Fruit fly (Drosophila melanogaster) whole organism, embryonic: ENCODE measurements around the gene Nckx30C.
A peak's percentile ranks its signal among the peaks of the same experiment; 100 is the strongest.

Experiments
- Bgb ChIP-seq: fragments of 200-800 bp; sonication (Bioruptor generic); IDR thresholded peaks from 2 replicates; pipeline ENCODE4 v1.3.6; 2022; ENCODE audit warnings: missing biosample characterization, missing genetic modification characterization; ENCODE audit not compliant: partially characterized antibody
- CG12769 ChIP-seq: fragments of 200-800 bp; sonication (Bioruptor generic); optimal IDR thresholded peaks from 2 replicates; lab custom pipeline; 2019; ENCODE audit warnings: missing biosample characterization, mild to moderate bottlenecking, missing genetic modification characterization, moderate library complexity
- CG13296 ChIP-seq: fragments of 200-800 bp; sonication (Bioruptor generic); optimal IDR thresholded peaks from 3 replicates; lab custom pipeline; 2018; ENCODE audit warnings: missing biosample characterization, mild to moderate bottlenecking, missing genetic modification characterization
- CG13775 ChIP-seq: fragments of 200-800 bp; sonication (Bioruptor generic); optimal IDR thresholded peaks from 3 replicates; lab custom pipeline; 2017; ENCODE audit warnings: missing biosample characterization, mild to moderate bottlenecking, missing genetic modification characterization
- CG1529 ChIP-seq: fragments of 200-800 bp; sonication (Bioruptor generic); optimal IDR thresholded peaks from 3 replicates; lab custom pipeline; 2018; ENCODE audit warnings: missing biosample characterization, missing genetic modification characterization
- CG1832 ChIP-seq: fragments of 200-800 bp; sonication (Bioruptor generic); optimal IDR thresholded peaks from 2 replicates; lab custom pipeline; 2017; ENCODE audit warnings: missing biosample characterization, mild to moderate bottlenecking, missing genetic modification characterization, inconsistent platforms
- CG18476 ChIP-seq: fragments of 200-800 bp; sonication (Bioruptor generic); optimal IDR thresholded peaks from 2 replicates; lab custom pipeline; 2016; ENCODE audit warnings: missing biosample characterization, mild to moderate bottlenecking, missing genetic modification characterization
- CG18599 ChIP-seq: fragments of 200-800 bp; sonication (Bioruptor generic); optimal IDR thresholded peaks from 3 replicates; lab custom pipeline; 2017; ENCODE audit warnings: missing biosample characterization, missing genetic modification characterization, mild to moderate bottlenecking, moderate library complexity, missing genetic modification reagents
- CG18619 ChIP-seq: fragments of 200-800 bp; sonication (Bioruptor generic); optimal IDR thresholded peaks from 3 replicates; lab custom pipeline; 2017; ENCODE audit warnings: missing biosample characterization, mild to moderate bottlenecking, missing genetic modification characterization
- CG31441 ChIP-seq: fragments of 200-800 bp; sonication (Bioruptor generic); IDR thresholded peaks from 2 replicates; pipeline ENCODE4 v1.3.6; 2022; ENCODE audit warnings: missing biosample characterization, missing genetic modification characterization
- CG33213 ChIP-seq: fragments of 200-800 bp; sonication (Bioruptor generic); optimal IDR thresholded peaks from 3 replicates; lab custom pipeline; 2016; ENCODE audit warnings: missing biosample characterization, missing genetic modification characterization
- CG3847 ChIP-seq: fragments of 200-800 bp; sonication (Bioruptor generic); IDR thresholded peaks from 2 replicates; pipeline ENCODE4 v1.3.6; 2022; ENCODE audit warnings: missing biosample characterization, missing genetic modification characterization
- CG5953 ChIP-seq: fragments of 200-800 bp; sonication (Bioruptor generic); IDR thresholded peaks from 2 replicates; pipeline ENCODE4 v1.3.6; 2022; ENCODE audit warnings: missing biosample characterization, missing genetic modification characterization
- CHES-1-like ChIP-seq: fragments of 200-800 bp; sonication (Bioruptor generic); optimal IDR thresholded peaks from 2 replicates; lab custom pipeline; 2016; ENCODE audit warnings: missing biosample characterization, missing genetic modification characterization
- Dfd ChIP-seq, 2 experiments: fragments of >200 bp; optimal IDR thresholded peaks; 2 replicates each; lab custom pipeline; 2017; ENCODE audit warnings: missing biosample characterization in 2 of 2, missing genetic modification characterization in 2 of 2
- Doc2 ChIP-seq: fragments of 200-800 bp; sonication (Bioruptor generic); IDR thresholded peaks from 2 replicates; pipeline ENCODE4 v1.3.6; 2022; ENCODE audit warnings: missing biosample characterization, missing genetic modification characterization
- E2f1 ChIP-seq: fragments of 200-800 bp; sonication (Bioruptor generic); IDR thresholded peaks from 2 replicates; pipeline ENCODE4 v1.3.6; 2022; ENCODE audit warnings: missing biosample characterization, missing genetic modification characterization
- Fer3 ChIP-seq: fragments of 200-800 bp; sonication (Bioruptor generic); optimal IDR thresholded peaks from 2 replicates; lab custom pipeline; 2018; ENCODE audit warnings: missing biosample characterization, mild to moderate bottlenecking, missing genetic modification characterization, moderate library complexity
- Lpt ChIP-seq: fragments of >200 bp; optimal IDR thresholded peaks from 2 replicates; lab custom pipeline; 2018; ENCODE audit warnings: missing biosample characterization, missing genetic modification characterization
- MBD-R2 ChIP-seq: fragments of 200-800 bp; sonication (Bioruptor generic); IDR thresholded peaks from 2 replicates; pipeline ENCODE4 v1.3.6; 2022; ENCODE audit warnings: missing biosample characterization, missing genetic modification characterization
- Med ChIP-seq: fragments of 200-800 bp; sonication (Bioruptor generic); peaks from one replicate; lab custom pipeline; 2016; ENCODE audit warnings: missing biosample characterization, missing genetic modification characterization, mild to moderate bottlenecking, inconsistent platforms, moderate library complexity
- Meics ChIP-seq: fragments of 200-800 bp; sonication (Bioruptor generic); optimal IDR thresholded peaks from 2 replicates; lab custom pipeline; 2017; ENCODE audit warnings: missing biosample characterization, mild to moderate bottlenecking, missing genetic modification characterization
- Optix ChIP-seq: fragments of 200-800 bp; sonication (Bioruptor generic); IDR thresholded peaks from 3 replicates; pipeline ENCODE4 v1.3.6; 2022; ENCODE audit warnings: missing biosample characterization, missing genetic modification characterization
- PHDP ChIP-seq: fragments of 200-800 bp; sonication (Bioruptor generic); optimal IDR thresholded peaks from 3 replicates; lab custom pipeline; 2018; ENCODE audit warnings: missing biosample characterization, mild to moderate bottlenecking, missing genetic modification characterization, moderate library complexity
- Pdp1 ChIP-seq, 2 experiments: fragments of 200-800 bp; sonication (Bioruptor generic); optimal IDR thresholded peaks; 3 replicates each; lab custom pipeline; 2016; ENCODE audit warnings: missing biosample characterization in 2 of 2, missing genetic modification characterization in 2 of 2, mild to moderate bottlenecking in 1 of 2, moderate library complexity in 1 of 2
- Rfx ChIP-seq: fragments of 200-800 bp; sonication (Bioruptor generic); IDR thresholded peaks from 2 replicates; pipeline ENCODE4 v1.3.6; 2022; ENCODE audit warnings: missing biosample characterization, missing genetic modification characterization
- Usf ChIP-seq: fragments of 200-800 bp; sonication (Bioruptor generic); optimal IDR thresholded peaks from 2 replicates; lab custom pipeline; 2017; ENCODE audit warnings: missing genotype, missing biosample characterization, missing genetic modification characterization
- Vsx1 ChIP-seq: fragments of 200-800 bp; sonication (Bioruptor generic); optimal IDR thresholded peaks from 2 replicates; lab custom pipeline; 2017; ENCODE audit warnings: missing biosample characterization, mild to moderate bottlenecking, missing genetic modification characterization, missing genetic modification reagents
- Xbp1 ChIP-seq: fragments of 200-800 bp; sonication (Bioruptor generic); optimal IDR thresholded peaks from 3 replicates; lab custom pipeline; 2016; ENCODE audit warnings: missing biosample characterization, mild to moderate bottlenecking, missing genetic modification characterization
- ase ChIP-seq: fragments of 200-800 bp; sonication (Bioruptor generic); IDR thresholded peaks from 3 replicates; pipeline ENCODE4 v1.3.6; 2022; ENCODE audit warnings: missing biosample characterization, missing genetic modification characterization
- bowl ChIP-seq: fragments of 200-800 bp; sonication (Bioruptor generic); IDR thresholded peaks from 2 replicates; pipeline ENCODE4 v1.3.6; 2022; ENCODE audit warnings: missing biosample characterization, missing genetic modification characterization
- crc ChIP-seq: fragments of 200-800 bp; sonication (Bioruptor generic); optimal IDR thresholded peaks from 2 replicates; lab custom pipeline; 2016; ENCODE audit warnings: missing biosample characterization, missing genetic modification characterization
- croc ChIP-seq: fragments of 200-800 bp; sonication (Bioruptor generic); conservative IDR thresholded peaks from 3 replicates; pipeline ENCODE4 v1.3.6; 2022; ENCODE audit warnings: missing biosample characterization, missing genetic modification characterization
- crol ChIP-seq: fragments of 200-800 bp; sonication (Bioruptor generic); IDR thresholded peaks from 2 replicates; pipeline ENCODE4 v1.3.6; 2022; ENCODE audit warnings: missing biosample characterization, missing genetic modification characterization
- cwo ChIP-seq: fragments of 200-800 bp; sonication (Bioruptor generic); optimal IDR thresholded peaks from 3 replicates; lab custom pipeline; 2017; ENCODE audit warnings: missing biosample characterization, missing genetic modification characterization, mild to moderate bottlenecking, moderate library complexity, missing genetic modification reagents
- dysf ChIP-seq: fragments of 200-800 bp; sonication (Bioruptor generic); IDR thresholded peaks from 3 replicates; pipeline ENCODE4 v1.3.6; 2022; ENCODE audit warnings: missing biosample characterization, missing genetic modification characterization
- gt ChIP-seq: fragments of 200-800 bp; sonication (Bioruptor generic); IDR thresholded peaks from 2 replicates; pipeline ENCODE4 v1.3.6; 2022; ENCODE audit warnings: missing biosample characterization, missing genetic modification characterization
- hb ChIP-seq: fragments of 200-800 bp; sonication (Bioruptor generic); IDR thresholded peaks from 3 replicates; pipeline ENCODE4 v1.3.6; 2022; ENCODE audit warnings: missing biosample characterization, missing genetic modification characterization; ENCODE audit not compliant: partially characterized antibody
- kay ChIP-seq: fragments of 200-800 bp; sonication (Bioruptor generic); optimal IDR thresholded peaks from 2 replicates; lab custom pipeline; 2016; ENCODE audit warnings: missing biosample characterization, missing genetic modification characterization
- klu ChIP-seq: fragments of 200-800 bp; sonication (Bioruptor generic); IDR thresholded peaks from 2 replicates; pipeline ENCODE4 v1.3.6; 2022; ENCODE audit warnings: missing biosample characterization, missing genetic modification characterization
- kni ChIP-seq: fragments of 200-800 bp; sonication (Bioruptor generic); optimal IDR thresholded peaks from 3 replicates; lab custom pipeline; 2017; ENCODE audit warnings: mild to moderate bottlenecking, missing biosample characterization, missing genetic modification reagents, missing genetic modification characterization
- lab ChIP-seq: fragments of 200-800 bp; sonication (Bioruptor generic); optimal IDR thresholded peaks from 3 replicates; lab custom pipeline; 2017; ENCODE audit warnings: missing biosample characterization, missing genetic modification characterization, mild to moderate bottlenecking, moderate library complexity, missing genetic modification reagents
- mirr ChIP-seq: fragments of 200-800 bp; sonication (Bioruptor generic); optimal IDR thresholded peaks from 3 replicates; lab custom pipeline; 2018; ENCODE audit warnings: missing biosample characterization, mild to moderate bottlenecking, missing genetic modification characterization
- peb ChIP-seq: fragments of 200-800 bp; sonication (Bioruptor generic); IDR thresholded peaks from 2 replicates; pipeline ENCODE4 v1.3.6; 2022; ENCODE audit warnings: missing biosample characterization, missing genetic modification characterization
- sna ChIP-seq: fragments of 200-800 bp; sonication (Bioruptor generic); IDR thresholded peaks from 2 replicates; pipeline ENCODE4 v1.3.6; 2022; ENCODE audit warnings: missing biosample characterization, missing genetic modification characterization; ENCODE audit not compliant: partially characterized antibody
- ssp ChIP-seq: fragments of 200-800 bp; sonication (Bioruptor generic); IDR thresholded peaks from 2 replicates; pipeline ENCODE4 v1.3.6; 2022; ENCODE audit warnings: missing biosample characterization, missing genetic modification characterization
- sug ChIP-seq: fragments of 200-800 bp; optimal IDR thresholded peaks from 2 replicates; lab custom pipeline; 2019; ENCODE audit warnings: missing biosample characterization, mild to moderate bottlenecking, missing genetic modification characterization, moderate library complexity
- trem ChIP-seq: fragments of 200-800 bp; optimal IDR thresholded peaks from 3 replicates; lab custom pipeline; 2019; ENCODE audit warnings: missing biosample characterization, mild to moderate bottlenecking, missing genetic modification characterization, moderate library complexity
- vvl ChIP-seq: fragments of 200-800 bp; sonication (Bioruptor generic); IDR thresholded peaks from 2 replicates; pipeline ENCODE4 v1.3.6; 2022; ENCODE audit warnings: missing biosample characterization, missing genetic modification characterization
- zen2 ChIP-seq: fragments of 200-800 bp; sonication (Bioruptor generic); IDR thresholded peaks from 3 replicates; pipeline ENCODE4 v1.3.6; 2022; ENCODE audit warnings: missing biosample characterization, missing genetic modification characterization; ENCODE audit not compliant: partially characterized antibody
- zfh1 ChIP-seq: fragments of 200-800 bp; sonication (Bioruptor generic); IDR thresholded peaks from 3 replicates; pipeline ENCODE4 v1.3.6; 2022; ENCODE audit warnings: missing biosample characterization, missing genetic modification characterization

The Nckx30C gene

DNA sequence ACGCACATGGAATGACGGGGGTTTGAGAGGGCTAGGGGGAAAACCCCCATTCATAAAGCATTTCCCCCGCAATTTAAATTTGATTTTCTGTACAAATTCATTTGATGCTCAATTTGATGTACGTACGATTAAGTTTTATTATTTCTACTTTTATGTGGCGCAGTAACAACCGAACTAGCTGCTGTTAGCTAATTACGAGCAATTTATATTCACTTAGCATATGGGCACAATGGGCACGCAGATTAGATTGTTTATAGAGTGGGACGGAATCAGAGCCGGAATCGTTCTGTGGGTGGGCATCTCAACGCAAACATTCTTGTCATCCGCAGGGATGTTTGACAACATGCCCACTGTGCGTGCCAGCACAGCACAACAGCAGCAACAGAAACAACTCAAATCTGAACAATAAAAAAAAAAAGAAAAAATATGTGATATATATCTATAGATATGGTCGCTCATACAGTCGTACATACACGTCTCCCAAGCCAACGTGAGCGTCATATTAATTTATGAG lies 75.3 kb downstream of the Nckx30C start (continued):
- TF ChIP-seq Fer3 (tag; lab: Kevin White, UChicago): peak; percentile 0
- 0 out of 2 replicates have a peak, but pooled peaks have one; percentile 39 for TF ChIP-seq vvl (GFP tag; lab: Robert Waterston, UW)
- TF ChIP-seq zfh1: 0 out of 3 replicates have a peak, but pooled peaks have one; percentile 19
- TF ChIP-seq CG31441 (GFP tag; lab: Robert Waterston, UW): no peak
- TF ChIP-seq CG1832 (GFP tag; lab: Kevin White, UChicago): no peak
- TF ChIP-seq MBD-R2 (GFP tag; lab: Robert Waterston, UW): peak; percentile 16; the same call in 1 of the 2 replicates
- no peak for TF ChIP-seq CG18619 (GFP tag; lab: Kevin White, UChicago)
- no peak for TF ChIP-seq Bgb (GFP tag; lab: Robert Waterston, UW)
- no peak for TF ChIP-seq gt (GFP tag; lab: Robert Waterston, UW)
- no peak for TF ChIP-seq peb (GFP tag; lab: Robert Waterston, UW)
- no peak for TF ChIP-seq Xbp1 (GFP tag; lab: Kevin White, UChicago)
- no peak for TF ChIP-seq E2f1 (GFP tag; lab: Robert Waterston, UW)
- no peak for TF ChIP-seq bowl
- TF ChIP-seq PHDP (tag; lab: Kevin White, UChicago): no peak
- no peak for TF ChIP-seq CG13296 (GFP tag; lab: Kevin White, UChicago)
- no peak for TF ChIP-seq sna
- TF ChIP-seq hb (GFP tag; lab: Robert Waterston, UW): no peak
- peak; percentile 53 for TF ChIP-seq CG12769 (tag; lab: Kevin White, UChicago)
- TF ChIP-seq ssp (GFP tag; lab: Robert Waterston, UW): no peak
- no peak for TF ChIP-seq Doc2 (GFP tag; lab: Robert Waterston, UW)
- no peak for TF ChIP-seq croc (GFP tag; lab: Robert Waterston, UW)
- peak; percentile 20 for TF ChIP-seq CG18599 (GFP tag; lab: Kevin White, UChicago)
- TF ChIP-seq Pdp1 (GFP tag; optimal IDR thresholded peaks at IDR 0.05; lab: Kevin White, UChicago): peak in 1 of 2 experiments; percentile 75
- TF ChIP-seq Optix (GFP tag; lab: Robert Waterston, UW): no peak
- TF ChIP-seq Meics (GFP tag; lab: Kevin White, UChicago): peak; percentile 3
- TF ChIP-seq lab (GFP tag; lab: Kevin White, UChicago): peak; percentile 44
- no peak for TF ChIP-seq zen2
- 0 out of 3 replicates have a peak, but pooled peaks have one; percentile 21 for TF ChIP-seq dysf (GFP tag; lab: Robert Waterston, UW)
- TF ChIP-seq CG13775 (GFP tag; lab: Kevin White, UChicago): no peak
- TF ChIP-seq Vsx1 (GFP tag; lab: Kevin White, UChicago): no peak
- TF ChIP-seq CG33213 (GFP tag; lab: Kevin White, UChicago): no peak
- peak; percentile 41 for TF ChIP-seq mirr (GFP tag; lab: Kevin White, UChicago)
- TF ChIP-seq Lpt (GFP tag; lab: Kevin White, UChicago): no peak
- TF ChIP-seq klu (GFP tag; lab: Robert Waterston, UW): no peak
- TF ChIP-seq Med (GFP tag; lab: Kevin White, UChicago): peak; percentile 65
- no peak for TF ChIP-seq CG18476 (GFP tag; lab: Kevin White, UChicago)
- no peak for TF ChIP-seq Dfd (GFP tag; optimal IDR thresholded peaks at IDR 0.05; lab: Kevin White, UChicago)
- TF ChIP-seq kay (GFP tag; lab: Kevin White, UChicago): no peak
- no peak for TF ChIP-seq Usf (GFP tag; lab: Kevin White, UChicago)
- TF ChIP-seq ase (GFP tag; lab: Robert Waterston, UW): no peak
- TF ChIP-seq Rfx (GFP tag; lab: Robert Waterston, UW): peak; percentile 36; the same call in 1 of the 2 replicates
- no peak for TF ChIP-seq trem
- no peak for TF ChIP-seq crc (GFP tag; lab: Kevin White, UChicago)
- no peak for TF ChIP-seq CG5953
- no peak for TF ChIP-seq CHES-1-like (GFP tag; lab: Kevin White, UChicago)
- TF ChIP-seq sug (tag; lab: Kevin White, UChicago): peak; percentile 55
- no peak for TF ChIP-seq kni (GFP tag; lab: Kevin White, UChicago)
- TF ChIP-seq cwo (GFP tag; lab: Kevin White, UChicago): peak; percentile 18
- 0 out of 2 replicates have a peak, but pooled peaks have one; percentile 37 for TF ChIP-seq crol (GFP tag; lab: Robert Waterston, UW)
- no peak for TF ChIP-seq CG1529
- no peak for TF ChIP-seq CG3847 (GFP tag; lab: Robert Waterston, UW)
